Worm (Caenorhabditis elegans) whole organism, mixed stage, embryonic: ENCODE results near the gene set-14.
A peak's percentile ranks its signal among the peaks of the same experiment; 100 is the strongest.

Experiments
- M03D4.4 ChIP-seq: sonication (generic microtip); optimal IDR thresholded peaks from 2 replicates; lab custom pipeline; 2017; ENCODE audit warnings: mild to moderate bottlenecking, missing genetic modification characterization, missing compliant biosample characterization
- bed-3 ChIP-seq: fragments of 200-800 bp; sonication (Bioruptor generic); optimal IDR thresholded peaks from 3 replicates; lab custom pipeline; 2018; ENCODE audit warnings: mild to moderate bottlenecking, missing genetic modification characterization, moderate library complexity, missing compliant biosample characterization
- ceh-39 ChIP-seq: fragments of 150-350 bp; optimal IDR thresholded peaks from 2 replicates; lab custom pipeline; 2014; ENCODE audit warnings: missing biosample characterization, missing genetic modification characterization
- ceh-43 ChIP-seq: fragments of 200-800 bp; sonication (Bioruptor generic); optimal IDR thresholded peaks from 2 replicates; lab custom pipeline; 2018; ENCODE audit warnings: mild to moderate bottlenecking, missing genetic modification characterization, moderate library complexity, missing compliant biosample characterization
- ceh-83 ChIP-seq: fragments of 200-800 bp; sonication (Bioruptor generic); optimal IDR thresholded peaks from 2 replicates; lab custom pipeline; 2018; ENCODE audit warnings: mild to moderate bottlenecking, missing genetic modification characterization, missing compliant biosample characterization
- ces-1 ChIP-seq: fragments of 150-350 bp; optimal IDR thresholded peaks from 2 replicates; lab custom pipeline; 2014; ENCODE audit warnings: missing biosample characterization, missing genetic modification reagents, missing genetic modification characterization
- cnd-1 ChIP-seq: fragments of 200-800 bp; sonication (Bioruptor generic); optimal IDR thresholded peaks from 2 replicates; lab custom pipeline; 2018; ENCODE audit warnings: mild to moderate bottlenecking, missing genetic modification characterization, missing compliant biosample characterization
- drap-1 ChIP-seq: fragments of 200-800 bp; sonication (Bioruptor generic); optimal IDR thresholded peaks from 3 replicates; lab custom pipeline; 2018; ENCODE audit warnings: mild to moderate bottlenecking, missing genetic modification characterization, missing compliant biosample characterization
- elt-1 ChIP-seq: sonication (generic microtip); optimal IDR thresholded peaks from 2 replicates; lab custom pipeline; 2017; ENCODE audit warnings: missing genetic modification characterization, mild to moderate bottlenecking, missing compliant biosample characterization, antibody characterized with exemption, moderate library complexity, borderline replicate concordance; ENCODE audit not compliant: insufficient read depth
- flh-1 ChIP-seq: fragments of 200-800 bp; sonication (Bioruptor generic); optimal IDR thresholded peaks from 2 replicates; lab custom pipeline; 2018; ENCODE audit warnings: mild to moderate bottlenecking, missing genetic modification characterization, moderate library complexity, missing compliant biosample characterization
- ham-2 ChIP-seq: fragments of 200-800 bp; sonication (Bioruptor generic); optimal IDR thresholded peaks from 2 replicates; lab custom pipeline; 2018; ENCODE audit warnings: mild to moderate bottlenecking, missing genetic modification characterization, missing compliant biosample characterization
- hlh-1 ChIP-seq: fragments of 150-350 bp; optimal IDR thresholded peaks from 2 replicates; lab custom pipeline; 2014; ENCODE audit warnings: missing biosample characterization, missing genetic modification reagents, missing genetic modification characterization
- lin-13 ChIP-seq: fragments of 150-350 bp; optimal IDR thresholded peaks from 2 replicates; lab custom pipeline; 2014; ENCODE audit warnings: missing biosample characterization, missing genetic modification characterization
- lsy-2 ChIP-seq: fragments of 150-350 bp; optimal IDR thresholded peaks from 2 replicates; lab custom pipeline; 2014; ENCODE audit warnings: missing biosample characterization, missing genetic modification characterization
- mep-1 ChIP-seq: fragments of 150-350 bp; optimal IDR thresholded peaks from 2 replicates; lab custom pipeline; 2017; ENCODE audit warnings: missing biosample characterization, missing genetic modification reagents, missing genetic modification characterization, inconsistent platforms
- mls-2 ChIP-seq: sonication (generic microtip); optimal IDR thresholded peaks from 2 replicates; lab custom pipeline; 2016; ENCODE audit warnings: mild to moderate bottlenecking, missing genetic modification characterization, moderate library complexity, missing compliant biosample characterization
- nhr-12 ChIP-seq: fragments of 150-350 bp; optimal IDR thresholded peaks from 2 replicates; lab custom pipeline; 2014; ENCODE audit warnings: missing biosample characterization, missing genetic modification characterization
- nhr-2 ChIP-seq: fragments of 150-350 bp; optimal IDR thresholded peaks from 2 replicates; lab custom pipeline; 2014; ENCODE audit warnings: missing biosample characterization, missing genetic modification characterization
- nhr-237 ChIP-seq: fragments of 150-350 bp; optimal IDR thresholded peaks from 2 replicates; lab custom pipeline; 2014; ENCODE audit warnings: missing biosample characterization, missing genetic modification characterization
- nhr-28 ChIP-seq: fragments of 150-350 bp; optimal IDR thresholded peaks from 2 replicates; lab custom pipeline; 2014; ENCODE audit warnings: missing biosample characterization, missing genetic modification characterization
- nhr-76 ChIP-seq: sonication (generic microtip); optimal IDR thresholded peaks from 2 replicates; lab custom pipeline; 2017; ENCODE audit warnings: missing biosample characterization, missing genetic modification characterization
- pha-4 ChIP-seq: fragments of 150-350 bp; optimal IDR thresholded peaks from 2 replicates; lab custom pipeline; 2018; ENCODE audit warnings: missing biosample characterization, missing genetic modification reagents, missing genetic modification characterization
- sem-2 ChIP-seq: fragments of 200-800 bp; sonication (Bioruptor generic); optimal IDR thresholded peaks from 2 replicates; lab custom pipeline; 2018; ENCODE audit warnings: mild to moderate bottlenecking, missing genetic modification characterization, missing compliant biosample characterization
- snpc-4 ChIP-seq: fragments of 150-350 bp; optimal IDR thresholded peaks from 2 replicates; lab custom pipeline; 2014; ENCODE audit warnings: missing biosample characterization, missing genetic modification characterization
- sptf-1 ChIP-seq: sonication (generic microtip); optimal IDR thresholded peaks from 2 replicates; lab custom pipeline; 2017; ENCODE audit warnings: mild to moderate bottlenecking, missing genetic modification characterization, moderate library complexity, missing compliant biosample characterization
- unc-120 ChIP-seq: sonication (generic microtip); optimal IDR thresholded peaks from 2 replicates; lab custom pipeline; 2017; ENCODE audit warnings: missing genetic modification characterization, missing compliant biosample characterization; ENCODE audit not compliant: poor library complexity, severe bottlenecking
- unc-39 ChIP-seq: fragments of 150-350 bp; optimal IDR thresholded peaks from 2 replicates; lab custom pipeline; 2014; ENCODE audit warnings: missing biosample characterization, missing genetic modification characterization
- unc-62 ChIP-seq: fragments of 150-350 bp; optimal IDR thresholded peaks from 2 replicates; lab custom pipeline; 2014; ENCODE audit warnings: missing biosample characterization, missing genetic modification reagents, missing genetic modification characterization
- ztf-11 ChIP-seq: fragments of 150-350 bp; optimal IDR thresholded peaks from 2 replicates; lab custom pipeline; 2014; ENCODE audit warnings: missing biosample characterization, missing genetic modification characterization

Gene set-14

DNA sequence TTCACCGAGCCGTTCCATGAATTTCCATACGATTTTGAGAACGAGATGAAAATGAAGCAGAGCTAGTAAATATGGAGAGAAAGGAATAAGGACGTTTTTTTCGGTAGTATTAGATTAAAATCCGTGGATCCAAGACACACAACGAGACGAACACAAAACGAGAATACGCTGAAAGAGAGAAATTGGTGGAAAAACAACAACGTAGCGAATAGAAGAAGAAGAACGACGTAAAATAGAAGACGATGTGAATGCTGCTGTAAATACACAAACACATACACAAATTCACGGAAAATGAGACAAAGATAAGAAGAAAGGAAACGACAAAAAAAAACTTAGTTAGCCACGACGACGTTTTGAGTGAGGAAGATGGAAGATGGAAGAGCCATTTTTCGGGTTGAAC is 38.6 kb upstream of the set-14 start:
- TF ChIP-seq nhr-76 (tag; lab: Kevin White, UChicago) (no peak), drap-1 (GFP tag; lab: Kevin White, UChicago) (no peak), bed-3 (GFP tag; lab: Kevin White, UChicago) (no peak), nhr-12 (no peak), mls-2 (tag; lab: Kevin White, UChicago) (no peak), ces-1 (GFP tag; lab: Kevin White, UChicago) (no peak), snpc-4 (tag; lab: Kevin White, UChicago) (no peak), nhr-237 (tag; lab: Kevin White, UChicago) (no peak), ztf-11 (tag; lab: Kevin White, UChicago) (no peak), ceh-83 (GFP tag; lab: Kevin White, UChicago) (no peak), mep-1 (tag; lab: Kevin White, UChicago) (no peak), unc-120 (no peak), nhr-28 (no peak), lsy-2 (tag; lab: Kevin White, UChicago) (no peak), cnd-1 (tag; lab: Kevin White, UChicago) (no peak), flh-1 (GFP tag; lab: Kevin White, UChicago) (no peak)

DNA sequence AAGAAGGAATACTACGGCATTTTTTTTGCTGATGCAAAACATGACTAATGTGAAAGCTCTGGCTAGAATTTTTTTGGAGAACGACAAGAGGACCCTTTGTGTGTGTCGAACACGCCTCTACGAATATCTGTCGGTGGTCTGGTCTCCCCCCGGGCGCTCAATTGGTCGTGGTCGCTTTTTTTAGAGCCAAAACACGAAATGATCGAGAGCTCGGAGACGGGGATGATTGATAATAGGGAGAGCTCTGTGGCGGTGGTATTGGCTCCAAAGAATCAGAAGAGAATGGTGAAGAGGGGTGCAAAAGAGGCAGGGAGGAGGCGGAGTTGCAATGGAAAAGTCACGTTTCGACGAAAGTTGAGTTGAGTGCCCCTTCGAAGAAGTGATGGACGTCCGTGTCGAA is 33.5 kb upstream of the set-14 start:
- TF ChIP-seq hlh-1 (tag; lab: Kevin White, UChicago) (no peak), unc-120 (no peak), nhr-237 (tag; lab: Kevin White, UChicago) (no peak), flh-1 (GFP tag; lab: Kevin White, UChicago) (no peak), mep-1 (tag; lab: Kevin White, UChicago) (no peak), nhr-12 (no peak), snpc-4 (tag; lab: Kevin White, UChicago) (no peak), elt-1 (tag; lab: Kevin White, UChicago) (no peak)

DNA sequence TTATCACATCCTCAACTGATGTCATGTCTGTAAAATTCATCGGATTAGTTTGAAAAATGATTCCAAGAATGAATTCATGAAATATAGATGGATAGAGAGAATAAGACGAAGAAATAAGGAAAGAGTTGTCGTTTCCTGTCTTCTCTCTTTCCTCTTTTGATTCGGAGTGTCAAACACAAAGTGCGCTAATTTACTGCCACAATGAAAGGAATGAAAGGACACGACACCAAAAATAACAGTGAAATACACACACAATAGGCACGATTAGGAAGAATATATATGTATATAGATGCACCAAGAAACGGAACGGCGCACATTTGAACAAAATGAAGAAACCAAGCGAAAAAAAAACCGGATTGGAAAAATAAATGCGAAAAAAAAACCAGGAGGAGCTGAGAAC is 33.0 kb upstream of the set-14 start, which contains the start of gene VM106R.1:
Gene VM106R.1, minus strand, starts transcription at position 101 of the 400 bp plus-strand sequence.
- TF ChIP-seq M03D4.4 (tag; lab: Kevin White, UChicago): no peak
- no peak for TF ChIP-seq cnd-1 (tag; lab: Kevin White, UChicago)
- TF ChIP-seq elt-1 (tag; lab: Kevin White, UChicago): no peak
- TF ChIP-seq lsy-2 (tag; lab: Kevin White, UChicago): no peak
- no peak for TF ChIP-seq mls-2 (tag; lab: Kevin White, UChicago)
- no peak for TF ChIP-seq ceh-43
- TF ChIP-seq nhr-12: no peak
- TF ChIP-seq nhr-2 (tag; lab: Kevin White, UChicago): no peak
- TF ChIP-seq ham-2 (GFP tag; lab: Kevin White, UChicago): no peak
- no peak for TF ChIP-seq nhr-237 (tag; lab: Kevin White, UChicago)
- TF ChIP-seq sptf-1 (tag; lab: Kevin White, UChicago): no peak
- no peak for TF ChIP-seq lin-13 (tag; lab: Kevin White, UChicago)
- no peak for TF ChIP-seq drap-1 (GFP tag; lab: Kevin White, UChicago)

DNA sequence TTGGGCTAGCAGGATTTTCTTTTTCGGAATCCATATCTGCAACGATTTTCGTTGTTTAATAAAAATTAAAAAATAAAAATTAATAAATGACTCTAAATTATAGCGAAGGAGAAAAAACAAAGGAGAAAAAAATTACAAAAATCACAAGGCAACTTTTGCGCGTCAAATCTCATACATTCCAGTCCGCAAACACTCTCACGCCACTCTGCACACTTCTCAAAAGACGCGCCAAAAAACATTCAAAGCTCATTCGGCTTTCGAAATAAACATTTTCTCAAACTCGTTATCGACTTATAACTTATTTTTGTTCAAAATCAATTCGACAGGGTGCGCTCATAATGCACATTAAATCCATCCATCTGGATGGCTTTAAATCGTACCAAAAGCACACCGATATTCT is 28.0 kb upstream of the set-14 start, which contains the start of the genes R06F6.12 and mix-1:
Gene R06F6.12, minus strand, starts transcription at position 36 of the 400 bp plus-strand sequence.
Gene mix-1, plus strand, starts transcription at position 201 of the 400 bp plus-strand sequence.
- TF ChIP-seq ces-1 (GFP tag; lab: Kevin White, UChicago): peak; percentile 37
- TF ChIP-seq mls-2 (tag; lab: Kevin White, UChicago): no peak
- TF ChIP-seq unc-120: no peak
- TF ChIP-seq bed-3 (GFP tag; lab: Kevin White, UChicago): no peak
- TF ChIP-seq ceh-39 (tag; lab: Kevin White, UChicago): peak; percentile 14
- peak; percentile 5 for TF ChIP-seq unc-62 (GFP tag; lab: Kevin White, UChicago)
- no peak for TF ChIP-seq ceh-43
- TF ChIP-seq drap-1 (GFP tag; lab: Kevin White, UChicago): peak; percentile 36
- peak; percentile 65 for TF ChIP-seq lsy-2 (tag; lab: Kevin White, UChicago)
- TF ChIP-seq sptf-1 (tag; lab: Kevin White, UChicago): peak; percentile 34
- TF ChIP-seq M03D4.4 (tag; lab: Kevin White, UChicago): peak; percentile 24
- TF ChIP-seq sem-2 (GFP tag; lab: Kevin White, UChicago): no peak
- peak; percentile 45 for TF ChIP-seq lin-13 (tag; lab: Kevin White, UChicago)
- TF ChIP-seq pha-4 (tag; lab: Kevin White, UChicago): peak; percentile 16
- peak; percentile 65 for TF ChIP-seq mep-1 (tag; lab: Kevin White, UChicago)
- TF ChIP-seq unc-39 (tag; lab: Kevin White, UChicago): no peak
- no peak for TF ChIP-seq nhr-76 (tag; lab: Kevin White, UChicago)
- peak; percentile 29 for TF ChIP-seq hlh-1 (tag; lab: Kevin White, UChicago)
- peak; percentile 12 for TF ChIP-seq nhr-237 (tag; lab: Kevin White, UChicago)
